Worm (Caenorhabditis elegans): ENCODE results near the gene F18H3.1.

- no peak for TF ChIP-seq ama-1 (optimal IDR thresholded peaks at IDR 0.05)
- no peak for TF ChIP-seq sea-1 (GFP tag; conservative IDR thresholded peaks at IDR 0.05)
Observed at ce11 chrX:13566436-13566835, 47.0 kb downstream of the F18H3.1 start, which contains the start of gene R01E6.2.
